Worm (Caenorhabditis elegans) whole organism, young adult: ENCODE measurements around the gene C44C1.1.

ENCODE experiments used
- B0019.2 ChIP-seq: fragments of 200-800 bp; sonication (Bioruptor generic); conservative IDR thresholded peaks from 2 replicates; pipeline ENCODE4 v1.3.6; 2022; ENCODE audit warnings: missing genetic modification reagents, missing genetic modification characterization, missing compliant biosample characterization
- D2030.7 ChIP-seq: fragments of 200-800 bp; sonication (Bioruptor generic); IDR thresholded peaks from 2 replicates; pipeline ENCODE4 v1.3.6; 2022; ENCODE audit warnings: missing genetic modification reagents, missing genetic modification characterization, missing compliant biosample characterization
- F10E7.11 ChIP-seq: sonication (generic microtip); optimal IDR thresholded peaks from 2 replicates; lab custom pipeline; 2017; ENCODE audit warnings: mild to moderate bottlenecking, missing genetic modification characterization, moderate library complexity, missing compliant biosample characterization
- F37B4.10 ChIP-seq: fragments of 200-800 bp; sonication (Bioruptor generic); IDR thresholded peaks from 2 replicates; pipeline ENCODE4 v1.3.6; 2022; ENCODE audit warnings: missing genetic modification characterization, missing compliant biosample characterization
- F52B5.7 ChIP-seq: sonication (generic microtip); optimal IDR thresholded peaks from 2 replicates; lab custom pipeline; 2016; ENCODE audit warnings: mild to moderate bottlenecking, missing genetic modification characterization, missing compliant biosample characterization
- F55B11.4 ChIP-seq: sonication (generic microtip); optimal IDR thresholded peaks from 2 replicates; lab custom pipeline; 2016; ENCODE audit warnings: missing compliant biosample characterization, missing genetic modification characterization, borderline replicate concordance; ENCODE audit not compliant: insufficient read depth
- T07F8.4 ChIP-seq: sonication (generic microtip); optimal IDR thresholded peaks from 2 replicates; lab custom pipeline; 2016; ENCODE audit warnings: mild to moderate bottlenecking, missing genetic modification characterization, moderate library complexity, missing compliant biosample characterization
- Y53F4B.3 ChIP-seq: fragments of 200-800 bp; sonication (Bioruptor generic); IDR thresholded peaks from 2 replicates; pipeline ENCODE4 v1.3.6; 2022; ENCODE audit warnings: missing genetic modification reagents, missing genetic modification characterization, missing compliant biosample characterization
- Y67H2A.10 ChIP-seq: fragments of 200-800 bp; sonication (Bioruptor generic); conservative IDR thresholded peaks from 2 replicates; pipeline ENCODE4 v1.3.6; 2022; ENCODE audit warnings: missing genetic modification reagents, missing genetic modification characterization, missing compliant biosample characterization
- ZK185.1 ChIP-seq: sonication (generic microtip); optimal IDR thresholded peaks from 2 replicates; lab custom pipeline; 2016; ENCODE audit warnings: mild to moderate bottlenecking, missing genetic modification characterization, missing compliant biosample characterization; ENCODE audit not compliant: poor library complexity, severe bottlenecking
- akir-1 ChIP-seq: fragments of 200-800 bp; sonication (Bioruptor generic); optimal IDR thresholded peaks from 2 replicates; lab custom pipeline; 2018; ENCODE audit warnings: mild to moderate bottlenecking, missing genetic modification characterization, moderate library complexity, missing compliant biosample characterization
- ama-1 ChIP-seq, 3 experiments: fragments of 150-350 bp in 1 of 3; sonication (generic microtip) in 2 of 3; optimal IDR thresholded peaks; 2 replicates each; lab custom pipeline; 2014 to 2018; ENCODE audit warnings: missing biosample characterization in 2 of 3, missing genetic modification characterization in 2 of 3, missing genetic modification reagents in 2 of 3
- aptf-2 ChIP-seq: fragments of 200-800 bp; sonication (Bioruptor generic); conservative IDR thresholded peaks from 2 replicates; pipeline ENCODE4 v1.3.6; 2022; ENCODE audit warnings: missing genetic modification reagents, missing genetic modification characterization, missing compliant biosample characterization
- ccch-3 ChIP-seq: fragments of 200-800 bp; sonication (Bioruptor generic); optimal IDR thresholded peaks from 2 replicates; lab custom pipeline; 2018; ENCODE audit warnings: mild to moderate bottlenecking, missing genetic modification characterization, missing compliant biosample characterization
- ceh-79 ChIP-seq: sonication (generic microtip); optimal IDR thresholded peaks from 2 replicates; lab custom pipeline; 2017; ENCODE audit warnings: mild to moderate bottlenecking, missing genetic modification characterization, missing compliant biosample characterization
- dpl-1 ChIP-seq: fragments of 150-350 bp; optimal IDR thresholded peaks from 2 replicates; lab custom pipeline; 2014; ENCODE audit warnings: missing biosample characterization, missing genetic modification reagents, missing genetic modification characterization
- egl-18 ChIP-seq: fragments of 200-800 bp; sonication (Bioruptor generic); IDR thresholded peaks from 2 replicates; pipeline ENCODE4 v1.3.6; 2022; ENCODE audit warnings: missing genetic modification reagents, missing genetic modification characterization, missing compliant biosample characterization
- ets-4 ChIP-seq: fragments of 200-800 bp; sonication (Bioruptor generic); optimal IDR thresholded peaks from 2 replicates; lab custom pipeline; 2018; ENCODE audit warnings: mild to moderate bottlenecking, missing genetic modification characterization, missing compliant biosample characterization
- fkh-3 ChIP-seq: sonication (generic microtip); optimal IDR thresholded peaks from 2 replicates; lab custom pipeline; 2016; ENCODE audit warnings: mild to moderate bottlenecking, missing genetic modification characterization, missing compliant biosample characterization
- gei-17 ChIP-seq: fragments of 200-800 bp; sonication (Bioruptor generic); optimal IDR thresholded peaks from 2 replicates; lab custom pipeline; 2018; ENCODE audit warnings: mild to moderate bottlenecking, missing genetic modification characterization, missing compliant biosample characterization
- him-1 ChIP-seq: sonication (generic microtip); optimal IDR thresholded peaks from 2 replicates; lab custom pipeline; 2016; ENCODE audit warnings: missing genotype, missing genetic modification reagents, missing genetic modification characterization, missing compliant biosample characterization
- hlh-12 ChIP-seq: sonication (generic microtip); optimal IDR thresholded peaks from 2 replicates; lab custom pipeline; 2016; ENCODE audit warnings: missing genetic modification characterization, missing compliant biosample characterization
- hlh-26 ChIP-seq: fragments of 200-800 bp; sonication (Bioruptor generic); conservative IDR thresholded peaks from 2 replicates; pipeline ENCODE4 v1.3.6; 2022; ENCODE audit warnings: missing genetic modification reagents, missing genetic modification characterization, missing compliant biosample characterization
- lag-1 ChIP-seq: fragments of 200-800 bp; sonication (Bioruptor generic); IDR thresholded peaks from 2 replicates; pipeline ENCODE4 v1.3.6; 2022; ENCODE audit warnings: missing genetic modification reagents, missing genetic modification characterization, missing compliant biosample characterization
- let-607 ChIP-seq, 2 experiments: fragments of 200-800 bp in 1 of 2; sonication (Bioruptor generic) in 1 of 2; sonication (generic microtip) in 1 of 2; optimal IDR thresholded peaks; 2 replicates each; lab custom pipeline; 2016 to 2018; ENCODE audit warnings: mild to moderate bottlenecking in 2 of 2, missing compliant biosample characterization in 2 of 2, missing genetic modification characterization in 2 of 2, moderate library complexity in 2 of 2, missing genotype in 1 of 2
- lin-40 ChIP-seq: sonication (generic microtip); optimal IDR thresholded peaks from 2 replicates; lab custom pipeline; 2016; ENCODE audit warnings: missing genetic modification characterization, mild to moderate bottlenecking, missing compliant biosample characterization, missing genotype, missing genetic modification reagents
- madf-10 ChIP-seq: sonication (generic microtip); optimal IDR thresholded peaks from 2 replicates; lab custom pipeline; 2016; ENCODE audit warnings: mild to moderate bottlenecking, missing genetic modification characterization, missing compliant biosample characterization
- madf-3 ChIP-seq: fragments of 200-800 bp; sonication (Bioruptor generic); IDR thresholded peaks from 2 replicates; pipeline ENCODE4 v1.3.6; 2022; ENCODE audit warnings: missing genetic modification reagents, missing genetic modification characterization, missing compliant biosample characterization
- madf-8 ChIP-seq: fragments of 200-800 bp; sonication (Bioruptor generic); conservative IDR thresholded peaks from 2 replicates; pipeline ENCODE4 v1.3.6; 2022; ENCODE audit warnings: missing genetic modification reagents, missing genetic modification characterization, missing compliant biosample characterization
- mcd-1 ChIP-seq: fragments of 200-800 bp; sonication (Bioruptor generic); IDR thresholded peaks from 2 replicates; pipeline ENCODE4 v1.3.6; 2022; ENCODE audit warnings: missing genetic modification reagents, missing genetic modification characterization, missing compliant biosample characterization
- nhr-27 ChIP-seq: fragments of 200-800 bp; sonication (Bioruptor generic); optimal IDR thresholded peaks from 2 replicates; lab custom pipeline; 2018; ENCODE audit warnings: mild to moderate bottlenecking, missing genetic modification characterization, moderate library complexity, missing compliant biosample characterization
- nhr-80 ChIP-seq: sonication (generic microtip); optimal IDR thresholded peaks from 2 replicates; lab custom pipeline; 2016; ENCODE audit warnings: missing genetic modification characterization, missing compliant biosample characterization
- nhr-90 ChIP-seq: sonication (generic microtip); optimal IDR thresholded peaks from 2 replicates; lab custom pipeline; 2016; ENCODE audit warnings: missing genotype, mild to moderate bottlenecking, missing genetic modification characterization, missing compliant biosample characterization
- repo-1 ChIP-seq: sonication (generic microtip); optimal IDR thresholded peaks from 2 replicates; lab custom pipeline; 2017; ENCODE audit warnings: mild to moderate bottlenecking, missing genetic modification characterization, missing compliant biosample characterization
- rpc-1 ChIP-seq, 2 experiments: fragments of 150-350 bp in 1 of 2; sonication (generic microtip) in 1 of 2; optimal IDR thresholded peaks; 2 replicates each; lab custom pipeline; 2014 to 2018; ENCODE audit warnings: missing biosample characterization in 1 of 2, missing genetic modification characterization in 1 of 2, missing genetic modification reagents in 1 of 2, missing genotype in 1 of 2
- snpc-1.3 ChIP-seq: sonication (generic microtip); optimal IDR thresholded peaks from 2 replicates; lab custom pipeline; 2017; ENCODE audit warnings: missing genetic modification characterization, mild to moderate bottlenecking, missing compliant biosample characterization, antibody characterized with exemption, moderate library complexity, missing genotype, missing genetic modification reagents; ENCODE audit not compliant: insufficient read depth
- snpc-4 ChIP-seq, 5 experiments: fragments of 150-350 bp in 1 of 5; sonication (generic microtip) in 4 of 5; optimal IDR thresholded peaks; 2 replicates each; lab custom pipeline; 2014 to 2018; ENCODE audit warnings: missing genetic modification characterization in 5 of 5, missing biosample characterization in 3 of 5, antibody characterized with exemption in 2 of 5, mild to moderate bottlenecking in 2 of 5, missing compliant biosample characterization in 2 of 5, missing genotype in 2 of 5, moderate library complexity in 2 of 5, missing genetic modification reagents in 1 of 5
- tlf-1 ChIP-seq: fragments of 200-800 bp; sonication (Bioruptor generic); optimal IDR thresholded peaks from 2 replicates; lab custom pipeline; 2018; ENCODE audit warnings: mild to moderate bottlenecking, missing genetic modification characterization, missing compliant biosample characterization
- unc-62 ChIP-seq: fragments of 150-350 bp; optimal IDR thresholded peaks from 2 replicates; lab custom pipeline; 2014; ENCODE audit warnings: missing biosample characterization, missing genetic modification reagents, missing genetic modification characterization
- zfh-2 ChIP-seq: fragments of 200-800 bp; sonication (Bioruptor generic); conservative IDR thresholded peaks from 2 replicates; pipeline ENCODE4 v1.3.6; 2022; ENCODE audit warnings: missing genetic modification reagents, missing genetic modification characterization, missing compliant biosample characterization
- zim-3 ChIP-seq: sonication (generic microtip); optimal IDR thresholded peaks from 2 replicates; lab custom pipeline; 2017; ENCODE audit warnings: mild to moderate bottlenecking, missing genetic modification characterization, moderate library complexity, missing compliant biosample characterization
- ztf-18 ChIP-seq: sonication (generic microtip); optimal IDR thresholded peaks from 2 replicates; lab custom pipeline; 2016; ENCODE audit warnings: missing genotype, mild to moderate bottlenecking, missing genetic modification characterization, missing compliant biosample characterization
- ztf-25 ChIP-seq: fragments of 200-800 bp; sonication (Bioruptor generic); IDR thresholded peaks from 2 replicates; pipeline ENCODE4 v1.3.6; 2022; ENCODE audit warnings: missing genetic modification reagents, missing genetic modification characterization, missing compliant biosample characterization
- ztf-26 ChIP-seq: sonication (generic microtip); optimal IDR thresholded peaks from 2 replicates; lab custom pipeline; 2017; ENCODE audit warnings: missing genetic modification characterization, missing compliant biosample characterization
- ztf-3 ChIP-seq: fragments of 200-800 bp; sonication (Bioruptor generic); optimal IDR thresholded peaks from 2 replicates; lab custom pipeline; 2018; ENCODE audit warnings: mild to moderate bottlenecking, missing genetic modification characterization, missing compliant biosample characterization

The C44C1.1 gene

ce11 chrX:1010627-1011452 lies 30.3 kb downstream of the C44C1.1 start (continued):
- peak; percentile 87 for TF ChIP-seq nhr-80 (tag; lab: Kevin White, UChicago)
- peak in 1 of 2 experiments; percentile 60 for TF ChIP-seq let-607 (tag; optimal IDR thresholded peaks at IDR 0.05; lab: Kevin White, UChicago)
- no peak for TF ChIP-seq dpl-1 (GFP tag; lab: Kevin White, UChicago)
- no peak for TF ChIP-seq ZK185.1 (tag; lab: Kevin White, UChicago)
- TF ChIP-seq ztf-18 (tag; lab: Kevin White, UChicago) = peak; percentile 9
- TF ChIP-seq unc-62 (GFP tag; lab: Kevin White, UChicago) = no peak
- TF ChIP-seq ztf-25 (GFP tag; lab: Robert Waterston, UW) = 0 out of 2 replicates have a peak, but pooled peaks have one; percentile 17
- TF ChIP-seq zim-3 (tag; lab: Kevin White, UChicago) = no peak
- no peak for TF ChIP-seq him-1 (tag; lab: Kevin White, UChicago)
- no peak for TF ChIP-seq ceh-79 (tag; lab: Kevin White, UChicago)
- TF ChIP-seq madf-8 (GFP tag; lab: Robert Waterston, UW) = no peak
- no peak for TF ChIP-seq snpc-4 (GFP tag; optimal IDR thresholded peaks at IDR 0.05; lab: Kevin White, UChicago)
- no peak for TF ChIP-seq snpc-4 (tag; optimal IDR thresholded peaks at IDR 0.05; lab: Kevin White, UChicago)
- peak; percentile 64 for TF ChIP-seq ztf-26 (tag; lab: Kevin White, UChicago)
- peak; percentile 63 for TF ChIP-seq zfh-2 (GFP tag; lab: Robert Waterston, UW)
- TF ChIP-seq lag-1 = no peak
- TF ChIP-seq ama-1 (optimal IDR thresholded peaks at IDR 0.05; lab: Kevin White, UChicago) = peak; percentile 56
- TF ChIP-seq ama-1 (GFP tag; optimal IDR thresholded peaks at IDR 0.05; lab: Kevin White, UChicago) = no peak
- no peak for TF ChIP-seq ets-4 (GFP tag; lab: Kevin White, UChicago)
- TF ChIP-seq Y53F4B.3 (GFP tag; lab: Robert Waterston, UW) = no peak
- no peak for TF ChIP-seq rpc-1 (optimal IDR thresholded peaks at IDR 0.05; lab: Kevin White, UChicago)
- no peak for TF ChIP-seq rpc-1 (tag; optimal IDR thresholded peaks at IDR 0.05; lab: Kevin White, UChicago)
- TF ChIP-seq T07F8.4 (tag; lab: Kevin White, UChicago) = no peak
- TF ChIP-seq nhr-90 = peak; percentile 27
- peak; percentile 45 for TF ChIP-seq gei-17 (GFP tag; lab: Kevin White, UChicago)
- TF ChIP-seq madf-3 (GFP tag; lab: Robert Waterston, UW) = peak; percentile 34; the same call in 1 of the 2 replicates
- TF ChIP-seq aptf-2 = 0 out of 2 replicates have a peak, but pooled peaks have one; percentile 17
- peak; percentile 29 for TF ChIP-seq madf-10 (tag; lab: Kevin White, UChicago)
- TF ChIP-seq akir-1 (GFP tag; lab: Kevin White, UChicago) = no peak
- TF ChIP-seq F10E7.11 = no peak
- no peak for TF ChIP-seq F52B5.7 (tag; lab: Kevin White, UChicago)
- TF ChIP-seq F55B11.4 = no peak
- peak; percentile 50 for TF ChIP-seq nhr-27 (tag; lab: Kevin White, UChicago)
- 0 out of 2 replicates have a peak, but pooled peaks have one; percentile 34 for TF ChIP-seq F37B4.10 (GFP tag; lab: Robert Waterston, UW)
- TF ChIP-seq B0019.2 (GFP tag; lab: Robert Waterston, UW) = no peak
- no peak for TF ChIP-seq ztf-3 (GFP tag; lab: Kevin White, UChicago)
- 0 out of 2 replicates have a peak, but pooled peaks have one; percentile 9 for TF ChIP-seq Y67H2A.10 (GFP tag; lab: Robert Waterston, UW)
- no peak for TF ChIP-seq hlh-12 (tag; lab: Kevin White, UChicago)
- no peak for TF ChIP-seq snpc-1.3 (tag; lab: Kevin White, UChicago)
- no peak for TF ChIP-seq fkh-3 (tag; lab: Kevin White, UChicago)
- peak; percentile 51 for TF ChIP-seq tlf-1 (GFP tag; lab: Kevin White, UChicago)
- no peak for TF ChIP-seq hlh-26
- peak; percentile 55 for TF ChIP-seq lin-40 (tag; lab: Kevin White, UChicago)
- no peak for TF ChIP-seq ccch-3
- no peak for TF ChIP-seq egl-18 (GFP tag; lab: Robert Waterston, UW)
- no peak for TF ChIP-seq D2030.7
- TF ChIP-seq mcd-1 (GFP tag; lab: Robert Waterston, UW) = peak; percentile 52; the same call in 1 of the 2 replicates
- TF ChIP-seq repo-1 = peak; percentile 45
